Worm (Caenorhabditis elegans) whole organism, late embryonic: ENCODE measurements around the gene flp-4.

Experiments used
- C08G9.2 ChIP-seq: sonication (generic microtip); optimal IDR thresholded peaks from 2 replicates; lab custom pipeline; 2016; ENCODE audit warnings: mild to moderate bottlenecking, missing genetic modification characterization, moderate library complexity, missing compliant biosample characterization
- K09A11.1 ChIP-seq: sonication (generic microtip); optimal IDR thresholded peaks from 2 replicates; lab custom pipeline; 2017; ENCODE audit warnings: antibody characterized with exemption, mild to moderate bottlenecking, missing genetic modification characterization, missing compliant biosample characterization; ENCODE audit not compliant: insufficient read depth
- ceh-9 ChIP-seq: sonication (generic microtip); optimal IDR thresholded peaks from 2 replicates; lab custom pipeline; 2016; ENCODE audit warnings: mild to moderate bottlenecking, missing genetic modification characterization, inconsistent platforms, missing compliant biosample characterization
- elt-2 ChIP-seq: sonication (generic microtip); optimal IDR thresholded peaks from 2 replicates; lab custom pipeline; 2016; ENCODE audit warnings: missing genetic modification reagents, missing genetic modification characterization, missing compliant biosample characterization
- fkh-10 ChIP-seq: fragments of 150-350 bp; optimal IDR thresholded peaks from 2 replicates; lab custom pipeline; 2014; ENCODE audit warnings: missing biosample characterization, missing genetic modification reagents, missing genetic modification characterization
- nhr-11 ChIP-seq: fragments of 150-350 bp; optimal IDR thresholded peaks from 2 replicates; lab custom pipeline; 2014; ENCODE audit warnings: missing biosample characterization, missing genetic modification characterization
- pha-4 ChIP-seq: fragments of 150-350 bp; optimal IDR thresholded peaks from 2 replicates; lab custom pipeline; 2018; ENCODE audit warnings: missing biosample characterization, missing genetic modification reagents, missing genetic modification characterization
- pqm-1 ChIP-seq: sonication (generic microtip); optimal IDR thresholded peaks from 2 replicates; lab custom pipeline; 2016; ENCODE audit warnings: missing genetic modification characterization, missing compliant biosample characterization
- ref-2 ChIP-seq: sonication (generic microtip); optimal IDR thresholded peaks from 2 replicates; lab custom pipeline; 2016; ENCODE audit warnings: missing genetic modification characterization, missing compliant biosample characterization
- syd-9 ChIP-seq: sonication (generic microtip); optimal IDR thresholded peaks from 2 replicates; lab custom pipeline; 2016; ENCODE audit warnings: mild to moderate bottlenecking, missing genetic modification characterization, moderate library complexity, missing compliant biosample characterization

DNA sequence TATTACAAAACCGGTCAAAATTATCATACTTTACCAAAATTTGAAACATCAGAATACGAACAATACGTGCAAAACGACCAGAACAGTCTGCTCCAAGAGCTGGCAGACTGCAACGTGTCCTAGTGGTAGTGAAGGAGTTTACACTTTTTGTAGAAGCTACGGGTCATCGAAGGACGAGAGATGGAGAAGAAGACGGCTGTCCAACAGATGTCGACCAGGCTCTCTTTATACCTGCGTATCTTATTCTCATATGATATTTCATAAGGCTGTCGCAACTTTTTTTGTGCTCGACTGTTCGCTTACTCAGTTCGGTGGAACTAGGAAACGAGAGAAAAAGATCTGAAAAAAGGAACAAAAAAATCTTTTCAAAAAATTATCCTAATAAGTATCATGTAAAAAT, 8.9 kb upstream of the flp-4 start, which contains the start of gene let-268:
- TF ChIP-seq C08G9.2 (no peak), pha-4 (tag; lab: Kevin White, UChicago) (no peak), nhr-11 (tag; lab: Kevin White, UChicago) (no peak), ceh-9 (tag; lab: Kevin White, UChicago) (no peak), elt-2 (tag; lab: Kevin White, UChicago) (no peak), K09A11.1 (tag; lab: Kevin White, UChicago) (no peak), pqm-1 (no peak), ref-2 (no peak), fkh-10 (GFP tag; lab: Kevin White, UChicago) (no peak), syd-9 (tag; lab: Kevin White, UChicago) (no peak)
